Worm (Caenorhabditis elegans) whole organism, L4 larva: ENCODE results near the gene acdh-11.

Source experiments
- ama-1 ChIP-seq: fragments of 150-350 bp; optimal IDR thresholded peaks from 2 replicates; lab custom pipeline; 2014; ENCODE audit warnings: inconsistent platforms, mixed read lengths
- egl-43 ChIP-seq: fragments of 200-800 bp; sonication (Bioruptor generic); IDR thresholded peaks from 2 replicates; pipeline ENCODE4 v1.3.6; 2022; ENCODE audit warnings: missing genetic modification reagents, missing genetic modification characterization, missing compliant biosample characterization
- lir-3 ChIP-seq: sonication (generic microtip); optimal IDR thresholded peaks from 2 replicates; lab custom pipeline; 2016; ENCODE audit warnings: mild to moderate bottlenecking, missing genetic modification characterization, missing compliant biosample characterization
- nhr-10 ChIP-seq: fragments of 150-350 bp; optimal IDR thresholded peaks from 2 replicates; lab custom pipeline; 2014; ENCODE audit warnings: missing biosample characterization, missing genetic modification characterization
- saeg-2 ChIP-seq: fragments of 200-800 bp; sonication (Bioruptor generic); IDR thresholded peaks from 2 replicates; pipeline ENCODE4 v1.3.6; 2022; ENCODE audit warnings: missing genetic modification reagents, missing genetic modification characterization, missing compliant biosample characterization
- tra-1 ChIP-seq: fragments of 200-800 bp; sonication (Bioruptor generic); IDR thresholded peaks from 2 replicates; pipeline ENCODE4 v1.3.6; 2022; ENCODE audit warnings: missing genetic modification reagents, missing genetic modification characterization, missing compliant biosample characterization
- unc-130 ChIP-seq: sonication (generic microtip); optimal IDR thresholded peaks from 2 replicates; lab custom pipeline; 2016; ENCODE audit warnings: missing genetic modification reagents, missing genetic modification characterization, missing compliant biosample characterization

- TF ChIP-seq unc-130 (no peak), nhr-10 (tag; lab: Kevin White, UChicago) (no peak), egl-43 (GFP tag; lab: Robert Waterston, UW) (no peak), ama-1 (lab: Kevin White, UChicago) (no peak), lir-3 (tag; lab: Kevin White, UChicago) (no peak), saeg-2 (no peak), tra-1 (GFP tag; lab: Robert Waterston, UW) (no peak)
Measured at ce11 chrIII:10557910-10558309, 8.1 kb upstream of the acdh-11 start, which contains the start of gene T21C12.4.
